Fruit fly (Drosophila melanogaster) whole organism, embryonic: ENCODE measurements around the gene CG6724.

ENCODE experiments used
- CG2889 ChIP-seq: fragments of 200-800 bp; sonication (Bioruptor generic); IDR thresholded peaks from 3 replicates; pipeline ENCODE4 v1.3.6; 2022; ENCODE audit warnings: missing biosample characterization, missing genetic modification characterization
- HHEX ChIP-seq: fragments of 200-800 bp; sonication (Bioruptor generic); optimal IDR thresholded peaks from 3 replicates; lab custom pipeline; 2017; ENCODE audit warnings: missing biosample characterization, mild to moderate bottlenecking, missing genetic modification characterization, missing genetic modification reagents
- NC2β ChIP-seq: fragments of 200-800 bp; sonication (Bioruptor generic); optimal IDR thresholded peaks from 2 replicates; lab custom pipeline; 2016; ENCODE audit warnings: missing biosample characterization, missing genetic modification characterization
- PHDP ChIP-seq: fragments of 200-800 bp; sonication (Bioruptor generic); optimal IDR thresholded peaks from 3 replicates; lab custom pipeline; 2018; ENCODE audit warnings: missing biosample characterization, mild to moderate bottlenecking, missing genetic modification characterization, moderate library complexity
- bsh ChIP-seq, 2 experiments: fragments of 200-800 bp; sonication (Bioruptor generic); optimal IDR thresholded peaks; 2 replicates each; lab custom pipeline; 2017 to 2018; ENCODE audit warnings: mild to moderate bottlenecking in 2 of 2, missing biosample characterization in 2 of 2, missing genetic modification characterization in 2 of 2, moderate library complexity in 1 of 2
- cato ChIP-seq: fragments of 200-800 bp; sonication (Bioruptor generic); optimal IDR thresholded peaks from 2 replicates; lab custom pipeline; 2016; ENCODE audit warnings: missing biosample characterization, missing genetic modification characterization, borderline replicate concordance
- nerfin-1 ChIP-seq: fragments of 200-800 bp; sonication (Bioruptor generic); optimal IDR thresholded peaks from 3 replicates; lab custom pipeline; 2019; ENCODE audit warnings: missing biosample characterization, mild to moderate bottlenecking, missing genetic modification characterization, moderate library complexity
- rib ChIP-seq: fragments of 200-800 bp; sonication (Bioruptor generic); IDR thresholded peaks from 2 replicates; pipeline ENCODE4 v1.3.6; 2022; ENCODE audit warnings: missing biosample characterization, missing genetic modification characterization

DNA sequence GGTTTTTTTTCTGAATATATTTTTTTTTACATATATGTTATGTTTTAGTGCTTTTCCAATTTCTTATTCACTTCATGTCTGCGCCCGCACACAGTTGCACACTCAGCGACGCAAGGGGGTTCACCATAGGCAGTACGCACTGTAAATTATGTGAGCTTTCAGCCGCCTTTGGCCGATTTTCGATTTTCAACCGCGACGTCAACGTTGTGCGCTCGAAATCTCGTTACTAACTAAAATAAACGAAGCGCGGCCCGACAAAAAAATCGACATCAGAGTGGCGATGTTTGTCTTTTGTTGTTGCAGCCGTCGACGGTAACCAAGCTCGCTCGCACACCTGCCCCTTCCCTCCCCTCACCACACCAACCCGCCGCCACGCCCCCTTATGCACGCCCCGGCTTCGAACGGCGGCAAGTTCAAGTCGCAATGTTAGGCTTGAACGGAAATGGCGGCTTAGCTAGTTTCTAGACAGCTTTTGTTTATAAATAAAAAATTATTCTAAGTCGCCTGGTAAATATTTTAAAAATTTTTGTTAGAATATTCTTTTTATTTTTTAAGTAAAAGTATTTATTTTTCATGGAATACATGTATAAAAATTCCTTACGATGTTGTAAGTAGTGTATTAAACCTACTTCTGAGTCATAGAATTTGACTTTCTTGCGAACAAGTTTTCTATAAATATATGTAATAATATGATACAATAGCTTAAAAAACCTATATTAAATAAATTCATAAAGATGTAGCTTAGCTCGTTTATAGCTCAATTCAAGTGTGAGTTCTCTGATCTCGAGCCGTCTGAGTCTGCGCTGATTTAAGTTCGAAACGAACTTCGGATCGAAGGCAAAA lies 31.3 kb upstream of the CG6724 start, which contains the start of gene CG31869:
- TF ChIP-seq nerfin-1 (tag; lab: Kevin White, UChicago) (no peak), HHEX (GFP tag; lab: Kevin White, UChicago) (no peak), cato (GFP tag; lab: Kevin White, UChicago) (no peak), rib (no peak), PHDP (tag; lab: Kevin White, UChicago) (no peak), NC2β (no peak), bsh (GFP tag; optimal IDR thresholded peaks at IDR 0.05; lab: Kevin White, UChicago) (no peak), CG2889 (GFP tag; lab: Robert Waterston, UW) (no peak)
